Worm (Caenorhabditis elegans) whole organism, mixed stage, embryonic: ENCODE data around the gene F44E7.4.

ENCODE experiments used
- ceh-39 ChIP-seq: fragments of 150-350 bp; optimal IDR thresholded peaks from 2 replicates; lab custom pipeline; 2014; ENCODE audit warnings: missing biosample characterization, missing genetic modification characterization
- drap-1 ChIP-seq: fragments of 200-800 bp; sonication (Bioruptor generic); optimal IDR thresholded peaks from 3 replicates; lab custom pipeline; 2018; ENCODE audit warnings: mild to moderate bottlenecking, missing genetic modification characterization, missing compliant biosample characterization
- lin-13 ChIP-seq: fragments of 150-350 bp; optimal IDR thresholded peaks from 2 replicates; lab custom pipeline; 2014; ENCODE audit warnings: missing biosample characterization, missing genetic modification characterization
- mep-1 ChIP-seq: fragments of 150-350 bp; optimal IDR thresholded peaks from 2 replicates; lab custom pipeline; 2017; ENCODE audit warnings: missing biosample characterization, missing genetic modification reagents, missing genetic modification characterization, inconsistent platforms
- nhr-12 ChIP-seq: fragments of 150-350 bp; optimal IDR thresholded peaks from 2 replicates; lab custom pipeline; 2014; ENCODE audit warnings: missing biosample characterization, missing genetic modification characterization
- pha-4 ChIP-seq: fragments of 150-350 bp; optimal IDR thresholded peaks from 2 replicates; lab custom pipeline; 2018; ENCODE audit warnings: missing biosample characterization, missing genetic modification reagents, missing genetic modification characterization
- sem-2 ChIP-seq: fragments of 200-800 bp; sonication (Bioruptor generic); optimal IDR thresholded peaks from 2 replicates; lab custom pipeline; 2018; ENCODE audit warnings: mild to moderate bottlenecking, missing genetic modification characterization, missing compliant biosample characterization
- snpc-4 ChIP-seq: fragments of 150-350 bp; optimal IDR thresholded peaks from 2 replicates; lab custom pipeline; 2014; ENCODE audit warnings: missing biosample characterization, missing genetic modification characterization
- unc-39 ChIP-seq: fragments of 150-350 bp; optimal IDR thresholded peaks from 2 replicates; lab custom pipeline; 2014; ENCODE audit warnings: missing biosample characterization, missing genetic modification characterization
- unc-62 ChIP-seq: fragments of 150-350 bp; optimal IDR thresholded peaks from 2 replicates; lab custom pipeline; 2014; ENCODE audit warnings: missing biosample characterization, missing genetic modification reagents, missing genetic modification characterization

DNA sequence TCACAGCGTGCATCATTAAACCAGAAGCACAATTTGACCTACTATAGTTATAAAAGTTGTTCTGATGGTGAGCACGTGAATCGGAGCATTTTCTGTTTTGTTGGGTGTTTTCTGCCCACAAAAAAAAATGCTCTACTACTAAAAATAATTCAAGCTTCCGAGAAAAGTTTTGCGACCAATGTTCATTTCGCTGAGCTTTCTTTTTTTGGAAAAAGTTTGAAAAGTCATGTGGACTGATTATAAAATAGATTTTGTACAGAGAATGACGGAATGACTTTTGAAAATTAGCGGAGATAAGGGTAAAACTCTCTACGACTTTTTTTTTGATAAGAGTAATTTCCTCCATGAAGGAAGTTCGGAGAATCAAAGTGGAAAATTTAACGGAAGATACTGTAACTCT lies 7.3 kb downstream of the F44E7.4 start:
- TF ChIP-seq pha-4 (tag; lab: Kevin White, UChicago) (no peak), ceh-39 (tag; lab: Kevin White, UChicago) (no peak), mep-1 (no peak), nhr-12 (tag; lab: Kevin White, UChicago) (no peak), drap-1 (no peak), snpc-4 (no peak), lin-13 (tag; lab: Kevin White, UChicago) (no peak), sem-2 (no peak), unc-62 (no peak), unc-39 (tag; lab: Kevin White, UChicago) (no peak)
